Worm (Caenorhabditis elegans) whole organism, L2 larva: Measurements from ENCODE around the gene Y51H4A.938.
A peak's percentile ranks its signal among the peaks of the same experiment; 100 is the strongest.

Source experiments
- C34F6.9 ChIP-seq: fragments of 150-350 bp; optimal IDR thresholded peaks from 2 replicates; lab custom pipeline; 2014; ENCODE audit warnings: missing biosample characterization, missing genetic modification characterization
- F13H6.1 ChIP-seq: sonication (generic microtip); optimal IDR thresholded peaks from 2 replicates; lab custom pipeline; 2016; ENCODE audit warnings: missing genetic modification characterization, missing compliant biosample characterization
- R02D3.7 ChIP-seq: fragments of 150-350 bp; optimal IDR thresholded peaks from 2 replicates; lab custom pipeline; 2014; ENCODE audit warnings: missing biosample characterization, missing genetic modification characterization
- Y55F3AM.14 ChIP-seq: fragments of 200-800 bp; sonication (Bioruptor generic); optimal IDR thresholded peaks from 2 replicates; lab custom pipeline; 2018; ENCODE audit warnings: mild to moderate bottlenecking, missing genetic modification characterization, missing compliant biosample characterization
- ZK546.5 ChIP-seq: sonication (generic microtip); optimal IDR thresholded peaks from 2 replicates; lab custom pipeline; 2017; ENCODE audit warnings: missing biosample characterization, missing genetic modification characterization
- alr-1 ChIP-seq: fragments of 150-350 bp; optimal IDR thresholded peaks from 2 replicates; lab custom pipeline; 2014; ENCODE audit warnings: missing biosample characterization, missing genetic modification characterization
- aly-2 ChIP-seq: fragments of 150-350 bp; optimal IDR thresholded peaks from 2 replicates; lab custom pipeline; 2014; ENCODE audit warnings: missing biosample characterization, missing genetic modification characterization
- ama-1 ChIP-seq: fragments of 150-350 bp; optimal IDR thresholded peaks from 2 replicates; lab custom pipeline; 2018; ENCODE audit warnings: inconsistent platforms
- blmp-1 ChIP-seq: sonication (generic microtip); optimal IDR thresholded peaks from 2 replicates; lab custom pipeline; 2017; ENCODE audit warnings: missing genetic modification characterization, mild to moderate bottlenecking, missing compliant biosample characterization, antibody characterized with exemption, moderate library complexity; ENCODE audit not compliant: insufficient read depth
- ceh-82 ChIP-seq: fragments of 150-350 bp; optimal IDR thresholded peaks from 2 replicates; lab custom pipeline; 2014; ENCODE audit warnings: missing biosample characterization, missing genetic modification characterization
- crh-2 ChIP-seq: sonication (generic microtip); optimal IDR thresholded peaks from 2 replicates; lab custom pipeline; 2017; ENCODE audit warnings: missing biosample characterization, missing genetic modification characterization
- dmd-4 ChIP-seq: sonication (generic microtip); optimal IDR thresholded peaks from 2 replicates; lab custom pipeline; 2017; ENCODE audit warnings: missing biosample characterization, missing genetic modification characterization
- egl-27 ChIP-seq: sonication (generic microtip); optimal IDR thresholded peaks from 3 replicates; lab custom pipeline; 2017; ENCODE audit warnings: missing biosample characterization, missing genetic modification reagents, missing genetic modification characterization
- elt-1 ChIP-seq: fragments of 150-350 bp; optimal IDR thresholded peaks from 2 replicates; lab custom pipeline; 2014; ENCODE audit warnings: missing biosample characterization, missing genetic modification characterization
- fos-1 ChIP-seq: fragments of 150-350 bp; optimal IDR thresholded peaks from 2 replicates; lab custom pipeline; 2014; ENCODE audit warnings: missing biosample characterization, missing genetic modification characterization
- gmeb-1 ChIP-seq: fragments of 150-350 bp; optimal IDR thresholded peaks from 2 replicates; lab custom pipeline; 2014; ENCODE audit warnings: missing biosample characterization, missing genetic modification characterization
- lin-11 ChIP-seq: fragments of 150-350 bp; sonication (generic microtip); optimal IDR thresholded peaks from 2 replicates; lab custom pipeline; 2014; ENCODE audit warnings: missing biosample characterization, missing genetic modification characterization, inconsistent platforms, mixed read lengths
- lin-13 ChIP-seq: fragments of 150-350 bp; optimal IDR thresholded peaks from 2 replicates; lab custom pipeline; 2014; ENCODE audit warnings: missing biosample characterization, missing genetic modification reagents, missing genetic modification characterization
- lsy-2 ChIP-seq, 2 experiments: fragments of 150-350 bp in 1 of 2; sonication (generic microtip) in 1 of 2; optimal IDR thresholded peaks; 2 replicates each; lab custom pipeline; 2014 to 2017; ENCODE audit warnings: missing biosample characterization in 2 of 2, missing genetic modification characterization in 2 of 2
- mab-5 ChIP-seq: fragments of 150-350 bp; optimal IDR thresholded peaks from 2 replicates; lab custom pipeline; 2014; ENCODE audit warnings: missing biosample characterization, missing genetic modification characterization
- mbf-1 ChIP-seq: sonication (generic microtip); optimal IDR thresholded peaks from 2 replicates; lab custom pipeline; 2017; ENCODE audit warnings: missing biosample characterization, missing genetic modification characterization
- mdl-1 ChIP-seq, 2 experiments: fragments of 150-350 bp in 1 of 2; sonication (generic microtip) in 1 of 2; optimal IDR thresholded peaks; 2 replicates each; lab custom pipeline; 2017; ENCODE audit warnings: missing biosample characterization in 2 of 2, missing genetic modification characterization in 2 of 2
- nhr-10 ChIP-seq: sonication (generic microtip); optimal IDR thresholded peaks from 2 replicates; lab custom pipeline; 2017; ENCODE audit warnings: missing biosample characterization, missing genetic modification characterization
- nhr-11 ChIP-seq: fragments of 150-350 bp; optimal IDR thresholded peaks from 2 replicates; lab custom pipeline; 2014; ENCODE audit warnings: missing biosample characterization, missing genetic modification characterization
- nhr-129 ChIP-seq: fragments of 150-350 bp; optimal IDR thresholded peaks from 2 replicates; lab custom pipeline; 2014; ENCODE audit warnings: missing biosample characterization, missing genetic modification characterization
- nhr-21 ChIP-seq: fragments of 150-350 bp; optimal IDR thresholded peaks from 2 replicates; lab custom pipeline; 2014; ENCODE audit warnings: missing biosample characterization, missing genetic modification characterization
- nhr-23 ChIP-seq: fragments of 150-350 bp; optimal IDR thresholded peaks from 2 replicates; lab custom pipeline; 2014; ENCODE audit warnings: missing biosample characterization, missing genetic modification reagents, missing genetic modification characterization
- nhr-237 ChIP-seq: fragments of 150-350 bp; optimal IDR thresholded peaks from 2 replicates; lab custom pipeline; 2014; ENCODE audit warnings: missing biosample characterization, missing genetic modification characterization
- nhr-25 ChIP-seq: fragments of 150-350 bp; sonication (generic microtip); optimal IDR thresholded peaks from 3 replicates; lab custom pipeline; 2014; ENCODE audit warnings: missing biosample characterization, missing genetic modification characterization
- nhr-6 ChIP-seq: fragments of 150-350 bp; optimal IDR thresholded peaks from 2 replicates; lab custom pipeline; 2014; ENCODE audit warnings: missing biosample characterization, missing genetic modification characterization
- nhr-77 ChIP-seq: fragments of 150-350 bp; optimal IDR thresholded peaks from 2 replicates; lab custom pipeline; 2014; ENCODE audit warnings: missing biosample characterization, missing genetic modification characterization
- peb-1 ChIP-seq: fragments of 150-350 bp; optimal IDR thresholded peaks from 2 replicates; lab custom pipeline; 2014; ENCODE audit warnings: missing biosample characterization, missing genetic modification characterization
- sem-4 ChIP-seq: fragments of 150-350 bp; optimal IDR thresholded peaks from 2 replicates; lab custom pipeline; 2014; ENCODE audit warnings: missing biosample characterization, missing genetic modification reagents, missing genetic modification characterization
- skn-1 ChIP-seq: sonication (generic microtip); optimal IDR thresholded peaks from 2 replicates; lab custom pipeline; 2017; ENCODE audit warnings: missing biosample characterization, missing genetic modification characterization
- sma-3 ChIP-seq: sonication (generic microtip); optimal IDR thresholded peaks from 2 replicates; lab custom pipeline; 2016; ENCODE audit warnings: missing genetic modification reagents, missing genetic modification characterization, missing compliant biosample characterization
- sma-9 ChIP-seq, 2 experiments: fragments of 150-350 bp in 1 of 2; sonication (generic microtip) in 1 of 2; optimal IDR thresholded peaks; 2 replicates each; lab custom pipeline; 2014 to 2016; ENCODE audit warnings: missing genetic modification characterization in 2 of 2, mild to moderate bottlenecking in 1 of 2, missing biosample characterization in 1 of 2, missing compliant biosample characterization in 1 of 2, missing genetic modification reagents in 1 of 2, moderate library complexity in 1 of 2
- snpc-4 ChIP-seq: fragments of 150-350 bp; optimal IDR thresholded peaks from 2 replicates; lab custom pipeline; 2014; ENCODE audit warnings: missing biosample characterization, missing genetic modification characterization
- unc-39 ChIP-seq: fragments of 150-350 bp; optimal IDR thresholded peaks from 2 replicates; lab custom pipeline; 2014; ENCODE audit warnings: missing biosample characterization, missing genetic modification characterization
- unc-55 ChIP-seq: fragments of 150-350 bp; sonication (generic microtip); optimal IDR thresholded peaks from 3 replicates; lab custom pipeline; 2014; ENCODE audit warnings: missing biosample characterization, missing genetic modification reagents, missing genetic modification characterization
- unc-62 ChIP-seq: fragments of 150-350 bp; optimal IDR thresholded peaks from 2 replicates; lab custom pipeline; 2014; ENCODE audit warnings: missing biosample characterization, missing genetic modification reagents, missing genetic modification characterization
- zag-1 ChIP-seq: fragments of 150-350 bp; optimal IDR thresholded peaks from 2 replicates; lab custom pipeline; 2014; ENCODE audit warnings: missing biosample characterization, missing genetic modification characterization
- ztf-1 ChIP-seq: fragments of 200-800 bp; sonication (Bioruptor generic); conservative IDR thresholded peaks from 2 replicates; pipeline ENCODE4 v1.3.6; 2022; ENCODE audit warnings: missing genetic modification characterization, missing compliant biosample characterization
- ztf-11 ChIP-seq: sonication (generic microtip); optimal IDR thresholded peaks from 2 replicates; lab custom pipeline; 2017; ENCODE audit warnings: missing biosample characterization, missing genetic modification characterization
- ztf-4 ChIP-seq: fragments of 150-350 bp; optimal IDR thresholded peaks from 2 replicates; lab custom pipeline; 2014; ENCODE audit warnings: missing biosample characterization, missing genetic modification characterization

The Y51H4A.938 gene

DNA sequence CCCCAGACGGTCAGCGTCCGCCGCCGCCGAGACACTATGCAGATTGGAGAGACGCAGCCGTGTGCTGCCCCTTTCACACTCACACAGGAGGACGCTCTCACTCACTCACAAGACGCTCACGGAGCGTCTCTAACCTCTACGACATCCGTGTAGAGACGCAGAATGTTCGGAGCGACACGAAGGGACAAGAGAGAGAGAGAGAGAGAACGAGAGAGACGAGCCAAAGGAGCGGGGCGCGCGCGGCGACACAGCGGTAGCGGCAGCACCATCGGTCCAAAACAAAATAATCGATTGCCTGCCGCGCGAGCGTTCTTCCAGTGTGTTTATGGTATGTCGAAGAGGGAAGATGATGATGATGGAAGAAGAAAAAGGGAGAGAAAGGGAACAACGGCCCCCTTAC lies 11.3 kb downstream of the Y51H4A.938 start:
- TF ChIP-seq lin-13 (GFP tag; lab: Kevin White, UChicago) (peak; percentile 86), sma-3 (GFP tag; lab: Kevin White, UChicago) (peak; percentile 92), sem-4 (tag; lab: Kevin White, UChicago) (peak; percentile 84), skn-1 (peak; percentile 42), ztf-11 (tag; lab: Kevin White, UChicago) (no peak), snpc-4 (tag; lab: Kevin White, UChicago) (peak; percentile 52), unc-55 (GFP tag; lab: Kevin White, UChicago) (peak; percentile 88), alr-1 (tag; lab: Kevin White, UChicago) (peak; percentile 57), peb-1 (tag; lab: Kevin White, UChicago) (peak; percentile 3), crh-2 (tag; lab: Kevin White, UChicago) (peak; percentile 81), lsy-2 (tag; optimal IDR thresholded peaks at IDR 0.05; lab: Kevin White, UChicago) (peak; percentile 22 to 83), nhr-25 (tag; lab: Kevin White, UChicago) (peak; percentile 85), ztf-4 (tag; lab: Kevin White, UChicago) (peak; percentile 82), elt-1 (tag; lab: Kevin White, UChicago) (no peak), egl-27 (tag; lab: Kevin White, UChicago) (peak; percentile 83), Y55F3AM.14 (peak; percentile 28), nhr-11 (tag; lab: Kevin White, UChicago) (no peak), nhr-6 (tag; lab: Kevin White, UChicago) (peak; percentile 67), ZK546.5 (tag; lab: Kevin White, UChicago) (peak; percentile 45), lin-11 (peak; percentile 84), ztf-1 (GFP tag; lab: Robert Waterston, UW) (0 out of 2 replicates have a peak, but pooled peaks have one; percentile 48), unc-39 (tag; lab: Kevin White, UChicago) (no peak), gmeb-1 (tag; lab: Kevin White, UChicago) (peak; percentile 69), R02D3.7 (tag; lab: Kevin White, UChicago) (no peak), aly-2 (tag; lab: Kevin White, UChicago) (no peak), F13H6.1 (tag; lab: Kevin White, UChicago) (peak; percentile 94), fos-1 (peak; percentile 84), mdl-1 (tag; optimal IDR thresholded peaks at IDR 0.05; lab: Kevin White, UChicago) (peak; percentile 45 to 63), nhr-23 (no peak), blmp-1 (tag; lab: Kevin White, UChicago) (peak; percentile 50), nhr-77 (tag; lab: Kevin White, UChicago) (no peak), ceh-82 (tag; lab: Kevin White, UChicago) (peak; percentile 82), unc-62 (no peak), C34F6.9 (tag; lab: Kevin White, UChicago) (peak; percentile 87), nhr-10 (peak; percentile 23), ama-1 (lab: Kevin White, UChicago) (no peak), zag-1 (tag; lab: Kevin White, UChicago) (peak; percentile 89), nhr-21 (tag; lab: Kevin White, UChicago) (peak; percentile 84), sma-9 (GFP tag; optimal IDR thresholded peaks at IDR 0.05; lab: Kevin White, UChicago) (peak; percentile 90), sma-9 (tag; optimal IDR thresholded peaks at IDR 0.05; lab: Kevin White, UChicago) (no peak), nhr-129 (tag; lab: Kevin White, UChicago) (peak; percentile 92), mbf-1 (no peak), mab-5 (tag; lab: Kevin White, UChicago) (peak; percentile 77), dmd-4 (no peak)

DNA sequence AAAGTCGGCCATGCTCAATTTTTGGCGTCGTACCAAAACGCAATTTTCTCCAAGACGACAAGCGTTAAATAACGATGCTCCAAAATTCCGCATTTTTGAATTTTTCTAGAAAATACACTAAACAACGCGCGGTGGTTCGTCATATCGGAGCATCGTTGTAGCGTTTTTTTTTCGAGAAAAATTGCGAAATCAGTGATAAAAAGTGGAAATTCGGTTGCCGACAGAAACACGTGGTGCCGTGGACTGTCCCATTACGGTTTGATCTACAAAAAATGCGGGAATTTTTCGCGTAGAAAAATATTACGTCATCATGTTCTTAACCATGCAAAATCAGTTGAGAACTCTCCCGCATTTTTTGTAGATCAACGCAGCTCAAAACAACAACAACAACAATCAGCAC lies 11.9 kb downstream of the Y51H4A.938 start:
- no peak for TF ChIP-seq unc-62
- TF ChIP-seq nhr-237 (tag; lab: Kevin White, UChicago) = no peak
